Worm (Caenorhabditis elegans) whole organism, mixed stage, embryonic: ENCODE data around the gene ltah-1.2.
A peak's percentile ranks its signal among the peaks of the same experiment; 100 is the strongest.

Experiments
- M03D4.4 ChIP-seq: sonication (generic microtip); optimal IDR thresholded peaks from 2 replicates; lab custom pipeline; 2017; ENCODE audit warnings: mild to moderate bottlenecking, missing genetic modification characterization, missing compliant biosample characterization
- bed-3 ChIP-seq: fragments of 200-800 bp; sonication (Bioruptor generic); optimal IDR thresholded peaks from 3 replicates; lab custom pipeline; 2018; ENCODE audit warnings: mild to moderate bottlenecking, missing genetic modification characterization, moderate library complexity, missing compliant biosample characterization
- blmp-1 ChIP-seq: fragments of 150-350 bp; optimal IDR thresholded peaks from 2 replicates; lab custom pipeline; 2014; ENCODE audit warnings: missing biosample characterization, missing genetic modification characterization
- ceh-43 ChIP-seq: fragments of 200-800 bp; sonication (Bioruptor generic); optimal IDR thresholded peaks from 2 replicates; lab custom pipeline; 2018; ENCODE audit warnings: mild to moderate bottlenecking, missing genetic modification characterization, moderate library complexity, missing compliant biosample characterization
- ceh-83 ChIP-seq: fragments of 200-800 bp; sonication (Bioruptor generic); optimal IDR thresholded peaks from 2 replicates; lab custom pipeline; 2018; ENCODE audit warnings: mild to moderate bottlenecking, missing genetic modification characterization, missing compliant biosample characterization
- ces-1 ChIP-seq: fragments of 150-350 bp; optimal IDR thresholded peaks from 2 replicates; lab custom pipeline; 2014; ENCODE audit warnings: missing biosample characterization, missing genetic modification reagents, missing genetic modification characterization
- cnd-1 ChIP-seq: fragments of 200-800 bp; sonication (Bioruptor generic); optimal IDR thresholded peaks from 2 replicates; lab custom pipeline; 2018; ENCODE audit warnings: mild to moderate bottlenecking, missing genetic modification characterization, missing compliant biosample characterization
- drap-1 ChIP-seq: fragments of 200-800 bp; sonication (Bioruptor generic); optimal IDR thresholded peaks from 3 replicates; lab custom pipeline; 2018; ENCODE audit warnings: mild to moderate bottlenecking, missing genetic modification characterization, missing compliant biosample characterization
- elt-1 ChIP-seq: sonication (generic microtip); optimal IDR thresholded peaks from 2 replicates; lab custom pipeline; 2017; ENCODE audit warnings: missing genetic modification characterization, mild to moderate bottlenecking, missing compliant biosample characterization, antibody characterized with exemption, moderate library complexity, borderline replicate concordance; ENCODE audit not compliant: insufficient read depth
- elt-3 ChIP-seq: fragments of 150-350 bp; optimal IDR thresholded peaks from 2 replicates; lab custom pipeline; 2014; ENCODE audit warnings: missing biosample characterization, missing genetic modification characterization
- flh-1 ChIP-seq: fragments of 200-800 bp; sonication (Bioruptor generic); optimal IDR thresholded peaks from 2 replicates; lab custom pipeline; 2018; ENCODE audit warnings: mild to moderate bottlenecking, missing genetic modification characterization, moderate library complexity, missing compliant biosample characterization
- ham-2 ChIP-seq: fragments of 200-800 bp; sonication (Bioruptor generic); optimal IDR thresholded peaks from 2 replicates; lab custom pipeline; 2018; ENCODE audit warnings: mild to moderate bottlenecking, missing genetic modification characterization, missing compliant biosample characterization
- hlh-1 ChIP-seq: fragments of 150-350 bp; optimal IDR thresholded peaks from 2 replicates; lab custom pipeline; 2014; ENCODE audit warnings: missing biosample characterization, missing genetic modification reagents, missing genetic modification characterization
- lin-32 ChIP-seq: fragments of 200-800 bp; sonication (Bioruptor generic); optimal IDR thresholded peaks from 2 replicates; lab custom pipeline; 2018; ENCODE audit warnings: mild to moderate bottlenecking, missing genetic modification characterization, missing compliant biosample characterization
- mab-5 ChIP-seq: fragments of 150-350 bp; optimal IDR thresholded peaks from 2 replicates; lab custom pipeline; 2014; ENCODE audit warnings: missing biosample characterization, missing genetic modification characterization
- mls-2 ChIP-seq: sonication (generic microtip); optimal IDR thresholded peaks from 2 replicates; lab custom pipeline; 2016; ENCODE audit warnings: mild to moderate bottlenecking, missing genetic modification characterization, moderate library complexity, missing compliant biosample characterization
- nhr-12 ChIP-seq: fragments of 150-350 bp; optimal IDR thresholded peaks from 2 replicates; lab custom pipeline; 2014; ENCODE audit warnings: missing biosample characterization, missing genetic modification characterization
- nhr-2 ChIP-seq: fragments of 150-350 bp; optimal IDR thresholded peaks from 2 replicates; lab custom pipeline; 2014; ENCODE audit warnings: missing biosample characterization, missing genetic modification characterization
- nhr-237 ChIP-seq: fragments of 150-350 bp; optimal IDR thresholded peaks from 2 replicates; lab custom pipeline; 2014; ENCODE audit warnings: missing biosample characterization, missing genetic modification characterization
- sem-2 ChIP-seq: fragments of 200-800 bp; sonication (Bioruptor generic); optimal IDR thresholded peaks from 2 replicates; lab custom pipeline; 2018; ENCODE audit warnings: mild to moderate bottlenecking, missing genetic modification characterization, missing compliant biosample characterization
- snpc-4 ChIP-seq: fragments of 150-350 bp; optimal IDR thresholded peaks from 2 replicates; lab custom pipeline; 2014; ENCODE audit warnings: missing biosample characterization, missing genetic modification characterization
- sptf-1 ChIP-seq: sonication (generic microtip); optimal IDR thresholded peaks from 2 replicates; lab custom pipeline; 2017; ENCODE audit warnings: mild to moderate bottlenecking, missing genetic modification characterization, moderate library complexity, missing compliant biosample characterization
- tbx-8 ChIP-seq: fragments of 200-800 bp; sonication (Bioruptor generic); optimal IDR thresholded peaks from 2 replicates; lab custom pipeline; 2018; ENCODE audit warnings: mild to moderate bottlenecking, missing genetic modification characterization, moderate library complexity, missing compliant biosample characterization
- unc-120 ChIP-seq: sonication (generic microtip); optimal IDR thresholded peaks from 2 replicates; lab custom pipeline; 2017; ENCODE audit warnings: missing genetic modification characterization, missing compliant biosample characterization; ENCODE audit not compliant: poor library complexity, severe bottlenecking
- unc-39 ChIP-seq: fragments of 150-350 bp; optimal IDR thresholded peaks from 2 replicates; lab custom pipeline; 2014; ENCODE audit warnings: missing biosample characterization, missing genetic modification characterization
- unc-62 ChIP-seq: fragments of 150-350 bp; optimal IDR thresholded peaks from 2 replicates; lab custom pipeline; 2014; ENCODE audit warnings: missing biosample characterization, missing genetic modification reagents, missing genetic modification characterization
- zip-8 ChIP-seq: fragments of 150-350 bp; optimal IDR thresholded peaks from 2 replicates; lab custom pipeline; 2014; ENCODE audit warnings: missing biosample characterization, missing genetic modification characterization
- ztf-11 ChIP-seq: fragments of 150-350 bp; optimal IDR thresholded peaks from 2 replicates; lab custom pipeline; 2014; ENCODE audit warnings: missing biosample characterization, missing genetic modification characterization

The ltah-1.2 gene

ce11 chrIV:3608547-3609222 is 4.2 kb downstream of the ltah-1.2 start:
- TF ChIP-seq blmp-1 (tag; lab: Kevin White, UChicago) (no peak), hlh-1 (no peak), ces-1 (GFP tag; lab: Kevin White, UChicago) (no peak), mls-2 (tag; lab: Kevin White, UChicago) (no peak), ceh-83 (GFP tag; lab: Kevin White, UChicago) (no peak), bed-3 (no peak)

- TF ChIP-seq mab-5 = no peak
Measured at ce11 chrIV:3606285-3606834, 6.5 kb downstream of the ltah-1.2 start, which contains the start of the genes Y37E11B.10 and kgb-2. Gene Y37E11B.10, minus strand, starts transcription at chrIV:3606466. Gene kgb-2, plus strand, starts transcription at chrIV:3606784.

- TF ChIP-seq ceh-83 (GFP tag; lab: Kevin White, UChicago) (no peak), zip-8 (no peak), sptf-1 (tag; lab: Kevin White, UChicago) (no peak), flh-1 (no peak), lin-32 (GFP tag; lab: Kevin White, UChicago) (no peak)
Measured at ce11 chrIV:3604104-3604503, 8.8 kb downstream of the ltah-1.2 start.

DNA sequence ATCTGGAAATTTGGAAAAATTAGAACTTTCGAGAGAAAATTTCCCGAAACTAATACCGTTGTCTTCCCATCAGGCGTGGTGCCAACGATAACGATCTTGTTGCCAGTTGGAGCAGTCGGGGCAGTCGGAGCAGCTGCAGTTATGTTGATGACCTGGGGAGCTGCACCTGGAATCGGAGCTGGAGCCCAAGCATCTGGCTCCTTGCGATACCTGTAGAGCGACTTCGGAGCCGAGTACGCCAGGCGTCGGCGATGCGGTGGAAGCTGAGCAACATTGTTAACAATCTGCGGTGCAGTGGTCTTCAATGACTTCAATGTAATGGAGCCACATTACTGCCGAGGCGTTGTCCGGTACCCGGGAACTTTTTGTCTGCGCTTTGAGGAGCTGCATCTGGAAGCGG is 11.0 kb downstream of the ltah-1.2 start:
- TF ChIP-seq snpc-4 (no peak), sem-2 (GFP tag; lab: Kevin White, UChicago) (no peak), ztf-11 (tag; lab: Kevin White, UChicago) (no peak), elt-1 (tag; lab: Kevin White, UChicago) (no peak), unc-120 (tag; lab: Kevin White, UChicago) (no peak), nhr-2 (tag; lab: Kevin White, UChicago) (no peak), nhr-237 (tag; lab: Kevin White, UChicago) (no peak), ces-1 (GFP tag; lab: Kevin White, UChicago) (no peak), ham-2 (no peak), tbx-8 (GFP tag; lab: Kevin White, UChicago) (no peak), blmp-1 (tag; lab: Kevin White, UChicago) (no peak), cnd-1 (no peak), unc-39 (tag; lab: Kevin White, UChicago) (no peak), sptf-1 (tag; lab: Kevin White, UChicago) (no peak), bed-3 (no peak), zip-8 (no peak), elt-3 (tag; lab: Kevin White, UChicago) (no peak)

- TF ChIP-seq sptf-1 (tag; lab: Kevin White, UChicago) (no peak), unc-120 (tag; lab: Kevin White, UChicago) (no peak), zip-8 (no peak), tbx-8 (GFP tag; lab: Kevin White, UChicago) (no peak), flh-1 (no peak), ceh-43 (GFP tag; lab: Kevin White, UChicago) (no peak), drap-1 (GFP tag; lab: Kevin White, UChicago) (no peak), nhr-12 (no peak)
Measured at ce11 chrIV:3599958-3600357, 12.9 kb downstream of the ltah-1.2 start, which contains the start of gene Y37E11B.7. Gene Y37E11B.7, minus strand, starts transcription at chrIV:3600164.

DNA sequence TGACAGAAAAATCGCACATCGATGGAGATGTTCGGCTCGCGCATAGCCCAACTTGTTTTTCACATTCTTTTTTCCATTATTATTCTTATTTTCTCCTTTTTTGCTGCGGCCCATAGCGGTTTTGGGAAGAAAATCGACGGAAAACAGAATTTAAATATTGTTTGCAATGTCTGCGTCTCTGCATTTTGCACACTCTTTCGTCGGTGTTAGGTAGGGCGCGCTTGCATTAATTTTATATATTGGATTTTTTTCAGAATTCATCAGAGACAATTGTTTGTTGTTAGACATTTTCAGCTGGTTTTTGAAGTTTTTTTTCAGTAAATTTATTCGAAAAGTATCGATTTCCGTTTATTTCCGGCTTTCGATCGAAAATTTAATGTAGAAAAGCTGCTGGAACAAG is 13.7 kb downstream of the ltah-1.2 start, which contains the start of gene Y37E11B.6:
Gene Y37E11B.6, minus strand, starts transcription at position 181 of the 400 bp plus-strand sequence.
- peak; percentile 72 for TF ChIP-seq ces-1 (GFP tag; lab: Kevin White, UChicago)
- TF ChIP-seq elt-1 (tag; lab: Kevin White, UChicago) = no peak

- TF ChIP-seq ceh-43 (GFP tag; lab: Kevin White, UChicago) = no peak
- TF ChIP-seq unc-62 = no peak
- no peak for TF ChIP-seq mab-5
- TF ChIP-seq cnd-1 = no peak
- TF ChIP-seq unc-39 (tag; lab: Kevin White, UChicago) = no peak
- TF ChIP-seq nhr-237 (tag; lab: Kevin White, UChicago) = no peak
- no peak for TF ChIP-seq lin-32 (GFP tag; lab: Kevin White, UChicago)
- TF ChIP-seq M03D4.4 = no peak
- no peak for TF ChIP-seq sptf-1 (tag; lab: Kevin White, UChicago)
- no peak for TF ChIP-seq ham-2
- TF ChIP-seq unc-120 (tag; lab: Kevin White, UChicago) = no peak
- TF ChIP-seq tbx-8 (GFP tag; lab: Kevin White, UChicago) = no peak
- TF ChIP-seq ceh-83 (GFP tag; lab: Kevin White, UChicago) = no peak
Measured at ce11 chrIV:3598452-3598851, 14.4 kb downstream of the ltah-1.2 start, which contains the start of gene Y37E11B.5. Gene Y37E11B.5, minus strand, starts transcription at chrIV:3598552.
